Fruit fly (Drosophila melanogaster): ENCODE data around the gene CG12278.

dm6 chr3R:21090230-21091021 lies 46.6 kb downstream of the CG12278 start:
- TF ChIP-seq Fer1 (GFP tag; optimal IDR thresholded peaks at IDR 0.05), result no peak
- TF ChIP-seq CG34376 (GFP tag; optimal IDR thresholded peaks at IDR 0.05), result no peak
- TF ChIP-seq disco-r (GFP tag; optimal IDR thresholded peaks at IDR 0.05), result no peak
- no peak for TF ChIP-seq zfh1 (GFP tag; IDR thresholded peaks at IDR 0.05)
- TF ChIP-seq mam (GFP tag; optimal IDR thresholded peaks at IDR 0.05), result no peak
- TF ChIP-seq CG11456 (GFP tag; IDR thresholded peaks at IDR 0.05), result no peak
